Fruit fly (Drosophila melanogaster): ENCODE data around the gene CG6106.

dm6 chrX:18385056-18385455, 26.4 kb downstream of the CG6106 start, which contains the start of gene betaCOP:
- TF ChIP-seq CG8478 (optimal IDR thresholded peaks at IDR 0.05) (no peak), CTCF (optimal IDR thresholded peaks at IDR 0.05) (peak; percentile 39 to 58)

All from S2 (cell line).